Worm (Caenorhabditis elegans) whole organism, mixed stage, embryonic: ENCODE data around the gene srh-240.
A peak's percentile ranks its signal among the peaks of the same experiment; 100 is the strongest.

ENCODE experiments used
- M03D4.4 ChIP-seq: sonication (generic microtip); optimal IDR thresholded peaks from 2 replicates; lab custom pipeline; 2017; ENCODE audit warnings: mild to moderate bottlenecking, missing genetic modification characterization, missing compliant biosample characterization
- bed-3 ChIP-seq: fragments of 200-800 bp; sonication (Bioruptor generic); optimal IDR thresholded peaks from 3 replicates; lab custom pipeline; 2018; ENCODE audit warnings: mild to moderate bottlenecking, missing genetic modification characterization, moderate library complexity, missing compliant biosample characterization
- ceh-39 ChIP-seq: fragments of 150-350 bp; optimal IDR thresholded peaks from 2 replicates; lab custom pipeline; 2014; ENCODE audit warnings: missing biosample characterization, missing genetic modification characterization
- ceh-43 ChIP-seq: fragments of 200-800 bp; sonication (Bioruptor generic); optimal IDR thresholded peaks from 2 replicates; lab custom pipeline; 2018; ENCODE audit warnings: mild to moderate bottlenecking, missing genetic modification characterization, moderate library complexity, missing compliant biosample characterization
- ceh-83 ChIP-seq: fragments of 200-800 bp; sonication (Bioruptor generic); optimal IDR thresholded peaks from 2 replicates; lab custom pipeline; 2018; ENCODE audit warnings: mild to moderate bottlenecking, missing genetic modification characterization, missing compliant biosample characterization
- ces-1 ChIP-seq: fragments of 150-350 bp; optimal IDR thresholded peaks from 2 replicates; lab custom pipeline; 2014; ENCODE audit warnings: missing biosample characterization, missing genetic modification reagents, missing genetic modification characterization
- cnd-1 ChIP-seq: fragments of 200-800 bp; sonication (Bioruptor generic); optimal IDR thresholded peaks from 2 replicates; lab custom pipeline; 2018; ENCODE audit warnings: mild to moderate bottlenecking, missing genetic modification characterization, missing compliant biosample characterization
- drap-1 ChIP-seq: fragments of 200-800 bp; sonication (Bioruptor generic); optimal IDR thresholded peaks from 3 replicates; lab custom pipeline; 2018; ENCODE audit warnings: mild to moderate bottlenecking, missing genetic modification characterization, missing compliant biosample characterization
- elt-1 ChIP-seq: sonication (generic microtip); optimal IDR thresholded peaks from 2 replicates; lab custom pipeline; 2017; ENCODE audit warnings: missing genetic modification characterization, mild to moderate bottlenecking, missing compliant biosample characterization, antibody characterized with exemption, moderate library complexity, borderline replicate concordance; ENCODE audit not compliant: insufficient read depth
- elt-3 ChIP-seq: fragments of 150-350 bp; optimal IDR thresholded peaks from 2 replicates; lab custom pipeline; 2014; ENCODE audit warnings: missing biosample characterization, missing genetic modification characterization
- flh-1 ChIP-seq: fragments of 200-800 bp; sonication (Bioruptor generic); optimal IDR thresholded peaks from 2 replicates; lab custom pipeline; 2018; ENCODE audit warnings: mild to moderate bottlenecking, missing genetic modification characterization, moderate library complexity, missing compliant biosample characterization
- ham-2 ChIP-seq: fragments of 200-800 bp; sonication (Bioruptor generic); optimal IDR thresholded peaks from 2 replicates; lab custom pipeline; 2018; ENCODE audit warnings: mild to moderate bottlenecking, missing genetic modification characterization, missing compliant biosample characterization
- hlh-1 ChIP-seq: fragments of 150-350 bp; optimal IDR thresholded peaks from 2 replicates; lab custom pipeline; 2014; ENCODE audit warnings: missing biosample characterization, missing genetic modification reagents, missing genetic modification characterization
- lin-13 ChIP-seq: fragments of 150-350 bp; optimal IDR thresholded peaks from 2 replicates; lab custom pipeline; 2014; ENCODE audit warnings: missing biosample characterization, missing genetic modification characterization
- lin-32 ChIP-seq: fragments of 200-800 bp; sonication (Bioruptor generic); optimal IDR thresholded peaks from 2 replicates; lab custom pipeline; 2018; ENCODE audit warnings: mild to moderate bottlenecking, missing genetic modification characterization, missing compliant biosample characterization
- lsy-2 ChIP-seq: fragments of 150-350 bp; optimal IDR thresholded peaks from 2 replicates; lab custom pipeline; 2014; ENCODE audit warnings: missing biosample characterization, missing genetic modification characterization
- mab-5 ChIP-seq: fragments of 150-350 bp; optimal IDR thresholded peaks from 2 replicates; lab custom pipeline; 2014; ENCODE audit warnings: missing biosample characterization, missing genetic modification characterization
- mep-1 ChIP-seq: fragments of 150-350 bp; optimal IDR thresholded peaks from 2 replicates; lab custom pipeline; 2017; ENCODE audit warnings: missing biosample characterization, missing genetic modification reagents, missing genetic modification characterization, inconsistent platforms
- nhr-12 ChIP-seq: fragments of 150-350 bp; optimal IDR thresholded peaks from 2 replicates; lab custom pipeline; 2014; ENCODE audit warnings: missing biosample characterization, missing genetic modification characterization
- nhr-2 ChIP-seq: fragments of 150-350 bp; optimal IDR thresholded peaks from 2 replicates; lab custom pipeline; 2014; ENCODE audit warnings: missing biosample characterization, missing genetic modification characterization
- nhr-237 ChIP-seq: fragments of 150-350 bp; optimal IDR thresholded peaks from 2 replicates; lab custom pipeline; 2014; ENCODE audit warnings: missing biosample characterization, missing genetic modification characterization
- nhr-28 ChIP-seq: fragments of 150-350 bp; optimal IDR thresholded peaks from 2 replicates; lab custom pipeline; 2014; ENCODE audit warnings: missing biosample characterization, missing genetic modification characterization
- nhr-76 ChIP-seq: sonication (generic microtip); optimal IDR thresholded peaks from 2 replicates; lab custom pipeline; 2017; ENCODE audit warnings: missing biosample characterization, missing genetic modification characterization
- pha-4 ChIP-seq: fragments of 150-350 bp; optimal IDR thresholded peaks from 2 replicates; lab custom pipeline; 2018; ENCODE audit warnings: missing biosample characterization, missing genetic modification reagents, missing genetic modification characterization
- sem-2 ChIP-seq: fragments of 200-800 bp; sonication (Bioruptor generic); optimal IDR thresholded peaks from 2 replicates; lab custom pipeline; 2018; ENCODE audit warnings: mild to moderate bottlenecking, missing genetic modification characterization, missing compliant biosample characterization
- snpc-4 ChIP-seq: fragments of 150-350 bp; optimal IDR thresholded peaks from 2 replicates; lab custom pipeline; 2014; ENCODE audit warnings: missing biosample characterization, missing genetic modification characterization
- sptf-1 ChIP-seq: sonication (generic microtip); optimal IDR thresholded peaks from 2 replicates; lab custom pipeline; 2017; ENCODE audit warnings: mild to moderate bottlenecking, missing genetic modification characterization, moderate library complexity, missing compliant biosample characterization
- tbx-8 ChIP-seq: fragments of 200-800 bp; sonication (Bioruptor generic); optimal IDR thresholded peaks from 2 replicates; lab custom pipeline; 2018; ENCODE audit warnings: mild to moderate bottlenecking, missing genetic modification characterization, moderate library complexity, missing compliant biosample characterization
- unc-120 ChIP-seq: sonication (generic microtip); optimal IDR thresholded peaks from 2 replicates; lab custom pipeline; 2017; ENCODE audit warnings: missing genetic modification characterization, missing compliant biosample characterization; ENCODE audit not compliant: poor library complexity, severe bottlenecking
- unc-39 ChIP-seq: fragments of 150-350 bp; optimal IDR thresholded peaks from 2 replicates; lab custom pipeline; 2014; ENCODE audit warnings: missing biosample characterization, missing genetic modification characterization
- unc-62 ChIP-seq: fragments of 150-350 bp; optimal IDR thresholded peaks from 2 replicates; lab custom pipeline; 2014; ENCODE audit warnings: missing biosample characterization, missing genetic modification reagents, missing genetic modification characterization
- zip-8 ChIP-seq: fragments of 150-350 bp; optimal IDR thresholded peaks from 2 replicates; lab custom pipeline; 2014; ENCODE audit warnings: missing biosample characterization, missing genetic modification characterization
- ztf-11 ChIP-seq: fragments of 150-350 bp; optimal IDR thresholded peaks from 2 replicates; lab custom pipeline; 2014; ENCODE audit warnings: missing biosample characterization, missing genetic modification characterization

Gene srh-240

ce11 chrV:2877509-2877908, 12.5 kb downstream of the srh-240 start, which contains the start of gene F37B4.10:
Gene F37B4.10 (minus strand): TSS chrV:2877609.
- TF ChIP-seq M03D4.4 (no peak), nhr-28 (tag; lab: Kevin White, UChicago) (no peak), unc-62 (no peak), ztf-11 (tag; lab: Kevin White, UChicago) (no peak), ceh-39 (no peak), zip-8 (tag; lab: Kevin White, UChicago) (peak; percentile 31), hlh-1 (tag; lab: Kevin White, UChicago) (no peak), elt-3 (tag; lab: Kevin White, UChicago) (no peak), mep-1 (tag; lab: Kevin White, UChicago) (peak; percentile 8), ham-2 (GFP tag; lab: Kevin White, UChicago) (no peak), ces-1 (GFP tag; lab: Kevin White, UChicago) (no peak)

ce11 chrV:2879801-2880200, 14.8 kb downstream of the srh-240 start, which contains the start of gene str-39:
Gene str-39 (minus strand): TSS chrV:2879901.
- TF ChIP-seq cnd-1 (tag; lab: Kevin White, UChicago) (no peak), lin-13 (tag; lab: Kevin White, UChicago) (no peak), ceh-83 (no peak), elt-1 (tag; lab: Kevin White, UChicago) (no peak), sem-2 (no peak), nhr-237 (tag; lab: Kevin White, UChicago) (no peak), sptf-1 (tag; lab: Kevin White, UChicago) (no peak), bed-3 (GFP tag; lab: Kevin White, UChicago) (no peak), unc-39 (no peak), tbx-8 (no peak), pha-4 (tag; lab: Kevin White, UChicago) (no peak), lsy-2 (no peak)

- TF ChIP-seq flh-1 (GFP tag; lab: Kevin White, UChicago) (no peak), lin-32 (GFP tag; lab: Kevin White, UChicago) (no peak), unc-120 (no peak), mep-1 (tag; lab: Kevin White, UChicago) (no peak), lsy-2 (no peak), ceh-83 (no peak), sem-2 (no peak), ceh-43 (GFP tag; lab: Kevin White, UChicago) (no peak), bed-3 (GFP tag; lab: Kevin White, UChicago) (no peak), ceh-39 (no peak), nhr-237 (tag; lab: Kevin White, UChicago) (no peak), nhr-76 (tag; lab: Kevin White, UChicago) (no peak), nhr-28 (tag; lab: Kevin White, UChicago) (no peak), M03D4.4 (no peak), lin-13 (tag; lab: Kevin White, UChicago) (no peak)
Observed at ce11 chrV:2880356-2880755, 15.4 kb downstream of the srh-240 start.

- TF ChIP-seq unc-120 (no peak), bed-3 (GFP tag; lab: Kevin White, UChicago) (no peak), ceh-43 (GFP tag; lab: Kevin White, UChicago) (no peak), cnd-1 (tag; lab: Kevin White, UChicago) (no peak), ztf-11 (tag; lab: Kevin White, UChicago) (no peak), nhr-237 (tag; lab: Kevin White, UChicago) (no peak), elt-3 (tag; lab: Kevin White, UChicago) (no peak), unc-39 (no peak), ceh-39 (no peak), ham-2 (GFP tag; lab: Kevin White, UChicago) (no peak), nhr-12 (tag; lab: Kevin White, UChicago) (no peak), flh-1 (GFP tag; lab: Kevin White, UChicago) (no peak), mep-1 (tag; lab: Kevin White, UChicago) (no peak), nhr-28 (tag; lab: Kevin White, UChicago) (no peak), snpc-4 (no peak), elt-1 (tag; lab: Kevin White, UChicago) (no peak), M03D4.4 (no peak), nhr-2 (tag; lab: Kevin White, UChicago) (no peak)
Observed at ce11 chrV:2881016-2881415, 16.0 kb downstream of the srh-240 start, which contains the start of gene ifc-1. Gene ifc-1 (plus strand): TSS chrV:2881393.

- no peak for TF ChIP-seq zip-8 (tag; lab: Kevin White, UChicago)
- TF ChIP-seq ces-1 (GFP tag; lab: Kevin White, UChicago): no peak
- TF ChIP-seq sptf-1 (tag; lab: Kevin White, UChicago): no peak
- no peak for TF ChIP-seq lsy-2
- no peak for TF ChIP-seq nhr-2 (tag; lab: Kevin White, UChicago)
- TF ChIP-seq elt-1 (tag; lab: Kevin White, UChicago): no peak
- no peak for TF ChIP-seq mab-5 (tag; lab: Kevin White, UChicago)
- TF ChIP-seq snpc-4: no peak
- TF ChIP-seq elt-3 (tag; lab: Kevin White, UChicago): no peak
- no peak for TF ChIP-seq drap-1 (GFP tag; lab: Kevin White, UChicago)
- no peak for TF ChIP-seq pha-4 (tag; lab: Kevin White, UChicago)
- TF ChIP-seq ceh-83: no peak
Observed at ce11 chrV:2881565-2881964, 16.6 kb downstream of the srh-240 start.
